Worm (Caenorhabditis elegans) whole organism, L3 larva: ENCODE results near the gene npr-12.

Experiments
- R02D3.7 ChIP-seq: fragments of 150-350 bp; optimal IDR thresholded peaks from 2 replicates; lab custom pipeline; 2014; ENCODE audit warnings: missing biosample characterization, missing genetic modification characterization
- ZK546.5 ChIP-seq: sonication (generic microtip); optimal IDR thresholded peaks from 2 replicates; lab custom pipeline; 2017; ENCODE audit warnings: missing biosample characterization, missing genetic modification characterization
- aly-2 ChIP-seq: fragments of 150-350 bp; optimal IDR thresholded peaks from 2 replicates; lab custom pipeline; 2014; ENCODE audit warnings: missing biosample characterization, missing genetic modification characterization
- ama-1 ChIP-seq: fragments of 150-350 bp; optimal IDR thresholded peaks from 2 replicates; lab custom pipeline; 2018
- ceh-16 ChIP-seq: sonication (generic microtip); optimal IDR thresholded peaks from 2 replicates; lab custom pipeline; 2017; ENCODE audit warnings: missing biosample characterization, missing genetic modification characterization
- ceh-28 ChIP-seq: fragments of 150-350 bp; optimal IDR thresholded peaks from 2 replicates; lab custom pipeline; 2014; ENCODE audit warnings: missing biosample characterization, missing genetic modification reagents, missing genetic modification characterization
- ceh-82 ChIP-seq: fragments of 150-350 bp; optimal IDR thresholded peaks from 2 replicates; lab custom pipeline; 2014; ENCODE audit warnings: missing biosample characterization, missing genetic modification characterization
- ceh-9 ChIP-seq: sonication (generic microtip); optimal IDR thresholded peaks from 2 replicates; lab custom pipeline; 2018; ENCODE audit warnings: missing biosample characterization, missing genetic modification characterization
- egl-27 ChIP-seq: sonication (generic microtip); optimal IDR thresholded peaks from 4 replicates; lab custom pipeline; 2017; ENCODE audit warnings: missing biosample characterization, missing genetic modification reagents, missing genetic modification characterization
- egl-5 ChIP-seq: fragments of 150-350 bp; optimal IDR thresholded peaks from 2 replicates; lab custom pipeline; 2017; ENCODE audit warnings: missing biosample characterization, missing genetic modification reagents, missing genetic modification characterization, inconsistent platforms
- elt-1 ChIP-seq: fragments of 150-350 bp; optimal IDR thresholded peaks from 2 replicates; lab custom pipeline; 2014; ENCODE audit warnings: missing biosample characterization, missing genetic modification characterization
- elt-2 ChIP-seq: sonication (generic microtip); optimal IDR thresholded peaks from 2 replicates; lab custom pipeline; 2016; ENCODE audit warnings: missing genetic modification reagents, mild to moderate bottlenecking, missing genetic modification characterization, missing compliant biosample characterization
- eor-1 ChIP-seq, 2 experiments: fragments of 150-350 bp; optimal IDR thresholded peaks; 2 replicates each; lab custom pipeline; 2014 to 2018; ENCODE audit warnings: missing biosample characterization in 2 of 2, missing genetic modification characterization in 2 of 2
- fkh-10 ChIP-seq: sonication (generic microtip); optimal IDR thresholded peaks from 2 replicates; lab custom pipeline; 2017; ENCODE audit warnings: missing biosample characterization, missing genetic modification reagents, missing genetic modification characterization
- fkh-2 ChIP-seq: fragments of 150-350 bp; optimal IDR thresholded peaks from 2 replicates; lab custom pipeline; 2014; ENCODE audit warnings: missing biosample characterization, missing genetic modification reagents, missing genetic modification characterization
- fos-1 ChIP-seq: fragments of 150-350 bp; optimal IDR thresholded peaks from 2 replicates; lab custom pipeline; 2014; ENCODE audit warnings: missing biosample characterization, missing genetic modification characterization
- hmg-11 ChIP-seq: sonication (generic microtip); optimal IDR thresholded peaks from 2 replicates; lab custom pipeline; 2016; ENCODE audit warnings: missing genetic modification characterization, missing compliant biosample characterization
- jun-1 ChIP-seq: fragments of 150-350 bp; optimal IDR thresholded peaks from 2 replicates; lab custom pipeline; 2014; ENCODE audit warnings: missing biosample characterization, missing genetic modification reagents, missing genetic modification characterization
- lin-15B ChIP-seq: fragments of 150-350 bp; optimal IDR thresholded peaks from 2 replicates; lab custom pipeline; 2014; ENCODE audit warnings: missing biosample characterization, missing genetic modification characterization
- lin-39 ChIP-seq: fragments of 150-350 bp; optimal IDR thresholded peaks from 2 replicates; lab custom pipeline; 2018; ENCODE audit warnings: missing biosample characterization, missing genetic modification reagents, missing genetic modification characterization
- mdl-1 ChIP-seq: fragments of 150-350 bp; optimal IDR thresholded peaks from 2 replicates; lab custom pipeline; 2014; ENCODE audit warnings: missing biosample characterization, missing genetic modification characterization
- mml-1 ChIP-seq: fragments of 150-350 bp; sonication (generic microtip); optimal IDR thresholded peaks from 3 replicates; lab custom pipeline; 2014; ENCODE audit warnings: missing biosample characterization, missing genetic modification characterization
- nfya-1 ChIP-seq: sonication (generic microtip); optimal IDR thresholded peaks from 2 replicates; lab custom pipeline; 2017; ENCODE audit warnings: missing genetic modification characterization, mild to moderate bottlenecking, missing compliant biosample characterization, antibody characterized with exemption, moderate library complexity; ENCODE audit not compliant: insufficient read depth
- nhr-12 ChIP-seq: fragments of 150-350 bp; optimal IDR thresholded peaks from 2 replicates; lab custom pipeline; 2014; ENCODE audit warnings: missing biosample characterization, missing genetic modification characterization
- nhr-28 ChIP-seq: fragments of 150-350 bp; optimal IDR thresholded peaks from 2 replicates; lab custom pipeline; 2014; ENCODE audit warnings: missing biosample characterization, missing genetic modification characterization
- nhr-67 ChIP-seq: fragments of 150-350 bp; optimal IDR thresholded peaks from 2 replicates; lab custom pipeline; 2014; ENCODE audit warnings: missing biosample characterization, missing genetic modification characterization
- nhr-76 ChIP-seq: fragments of 150-350 bp; sonication (generic microtip); optimal IDR thresholded peaks from 5 replicates; lab custom pipeline; 2014; ENCODE audit warnings: missing biosample characterization, missing genetic modification characterization
- pha-4 ChIP-seq: fragments of 150-350 bp; optimal IDR thresholded peaks from 2 replicates; lab custom pipeline; 2014; ENCODE audit warnings: missing biosample characterization, missing genetic modification reagents, missing genetic modification characterization
- pqm-1 ChIP-seq: fragments of 150-350 bp; optimal IDR thresholded peaks from 2 replicates; lab custom pipeline; 2017; ENCODE audit warnings: missing biosample characterization, missing genetic modification characterization, inconsistent platforms
- sea-2 ChIP-seq: fragments of 150-350 bp; sonication (generic microtip); optimal IDR thresholded peaks from 4 replicates; lab custom pipeline; 2014; ENCODE audit warnings: missing biosample characterization, missing genetic modification reagents, missing genetic modification characterization
- skn-1 ChIP-seq: fragments of 150-350 bp; optimal IDR thresholded peaks from 2 replicates; lab custom pipeline; 2014; ENCODE audit warnings: missing biosample characterization, missing genetic modification characterization
- snpc-4 ChIP-seq: fragments of 150-350 bp; optimal IDR thresholded peaks from 2 replicates; lab custom pipeline; 2014; ENCODE audit warnings: missing biosample characterization, missing genetic modification characterization
- tbx-2 ChIP-seq: sonication (generic microtip); optimal IDR thresholded peaks from 2 replicates; lab custom pipeline; 2016; ENCODE audit warnings: mild to moderate bottlenecking, missing genetic modification characterization, missing compliant biosample characterization
- unc-39 ChIP-seq: sonication (generic microtip); optimal IDR thresholded peaks from 4 replicates; lab custom pipeline; 2017; ENCODE audit warnings: missing biosample characterization, missing genetic modification characterization
- unc-62 ChIP-seq: fragments of 150-350 bp; sonication (generic microtip); optimal IDR thresholded peaks from 4 replicates; lab custom pipeline; 2014; ENCODE audit warnings: missing biosample characterization, missing genetic modification reagents, missing genetic modification characterization
- zag-1 ChIP-seq: fragments of 150-350 bp; optimal IDR thresholded peaks from 2 replicates; lab custom pipeline; 2014; ENCODE audit warnings: missing biosample characterization, missing genetic modification characterization
- ztf-11 ChIP-seq: fragments of 150-350 bp; optimal IDR thresholded peaks from 2 replicates; lab custom pipeline; 2014; ENCODE audit warnings: missing biosample characterization, missing genetic modification characterization
- ztf-4 ChIP-seq: fragments of 150-350 bp; optimal IDR thresholded peaks from 2 replicates; lab custom pipeline; 2014; ENCODE audit warnings: missing biosample characterization, missing genetic modification characterization

The npr-12 gene

ce11 chrIV:6951259-6951658 lies 13.8 kb upstream of the npr-12 start:
- TF ChIP-seq ceh-28 (no peak), ama-1 (lab: Kevin White, UChicago) (no peak), egl-5 (tag; lab: Kevin White, UChicago) (no peak), mdl-1 (tag; lab: Kevin White, UChicago) (no peak), fos-1 (no peak), nhr-76 (tag; lab: Kevin White, UChicago) (no peak), skn-1 (no peak), aly-2 (tag; lab: Kevin White, UChicago) (no peak), elt-2 (tag; lab: Kevin White, UChicago) (no peak), zag-1 (tag; lab: Kevin White, UChicago) (no peak), nhr-28 (no peak), ceh-9 (tag; lab: Kevin White, UChicago) (no peak), pha-4 (tag; lab: Kevin White, UChicago) (no peak), lin-15B (no peak), ztf-11 (no peak), hmg-11 (no peak), ceh-82 (tag; lab: Kevin White, UChicago) (no peak), sea-2 (no peak), nhr-12 (tag; lab: Kevin White, UChicago) (no peak)

- TF ChIP-seq nfya-1 (peak; percentile 22), lin-39 (tag; lab: Kevin White, UChicago) (peak; percentile 7), jun-1 (no peak), fkh-2 (tag; lab: Kevin White, UChicago) (no peak)
These were observed 9.4 kb upstream of the npr-12 start for ce11 chrIV:6946832-6947231.

- TF ChIP-seq fkh-10: peak; percentile 62
- no peak for TF ChIP-seq zag-1 (tag; lab: Kevin White, UChicago)
- no peak for TF ChIP-seq ztf-11
These were observed 3.7 kb upstream of the npr-12 start for ce11 chrIV:6941101-6941500.

ce11 chrIV:6928417-6928816 lies 9.0 kb downstream of the npr-12 start, which contains the start of gene cest-6:
cest-6 (minus strand) TSS chrIV:6928517.
- TF ChIP-seq ZK546.5 (no peak), nhr-28 (no peak), egl-5 (tag; lab: Kevin White, UChicago) (no peak), lin-15B (no peak), lin-39 (tag; lab: Kevin White, UChicago) (no peak), eor-1 (tag; optimal IDR thresholded peaks at IDR 0.05; lab: Kevin White, UChicago) (no peak), ceh-16 (tag; lab: Kevin White, UChicago) (no peak), pqm-1 (no peak), mml-1 (no peak), ztf-4 (tag; lab: Kevin White, UChicago) (no peak), sea-2 (no peak), tbx-2 (no peak), ztf-11 (no peak), snpc-4 (no peak), elt-1 (tag; lab: Kevin White, UChicago) (no peak), nhr-67 (tag; lab: Kevin White, UChicago) (no peak)

ce11 chrIV:6925520-6925919 lies 11.9 kb downstream of the npr-12 start:
- TF ChIP-seq elt-1 (tag; lab: Kevin White, UChicago) (peak; percentile 78), egl-5 (tag; lab: Kevin White, UChicago) (no peak)
- TF ChIP-seq, all 47 proteins: peak for 1

- no peak for TF ChIP-seq mdl-1 (tag; lab: Kevin White, UChicago)
- no peak for TF ChIP-seq elt-1 (tag; lab: Kevin White, UChicago)
- no peak for TF ChIP-seq nhr-76 (tag; lab: Kevin White, UChicago)
- TF ChIP-seq nhr-67 (tag; lab: Kevin White, UChicago): no peak
- TF ChIP-seq snpc-4: no peak
- TF ChIP-seq eor-1 (tag; optimal IDR thresholded peaks at IDR 0.05; lab: Kevin White, UChicago): no peak
- TF ChIP-seq ZK546.5: no peak
- TF ChIP-seq R02D3.7 (tag; lab: Kevin White, UChicago): no peak
- TF ChIP-seq egl-5 (tag; lab: Kevin White, UChicago): no peak
- no peak for TF ChIP-seq sea-2
- no peak for TF ChIP-seq ztf-4 (tag; lab: Kevin White, UChicago)
- no peak for TF ChIP-seq ceh-28
- TF ChIP-seq egl-27 (tag; lab: Kevin White, UChicago): no peak
- TF ChIP-seq unc-39 (tag; lab: Kevin White, UChicago): no peak
- TF ChIP-seq skn-1: no peak
- no peak for TF ChIP-seq hmg-11
- no peak for TF ChIP-seq unc-62 (GFP tag; lab: Kevin White, UChicago)
These were observed 14.4 kb downstream of the npr-12 start, which contains the start of gene T22D1.1 for ce11 chrIV:6923070-6923469. T22D1.1 (plus strand) TSS chrIV:6923370.
